Fruit fly (Drosophila melanogaster): Measurements from ENCODE around the gene Gr94a.

The Gr94a gene

dm6 chr3R:23048690-23049118 lies 2.8 kb upstream of the Gr94a start (continued):
- peak; percentile 60 for TF ChIP-seq CG11294 (GFP tag; IDR thresholded peaks at IDR 0.05)
- TF ChIP-seq CG3032 (tag; optimal IDR thresholded peaks at IDR 0.05): peak; percentile 87
- peak; percentile 22 to 92 for TF ChIP-seq salr (GFP tag; optimal IDR thresholded peaks at IDR 0.05)
- TF ChIP-seq Eip93F (GFP tag; optimal IDR thresholded peaks at IDR 0.05): peak; percentile 0
- TF ChIP-seq OdsH (GFP tag; optimal IDR thresholded peaks at IDR 0.05): peak; percentile 89
- peak; percentile 85 for TF ChIP-seq CG31627 (GFP tag; optimal IDR thresholded peaks at IDR 0.05)
- peak; percentile 91 for TF ChIP-seq CG15336 (GFP tag; IDR thresholded peaks at IDR 0.05)
- TF ChIP-seq CG8119 (GFP tag; IDR thresholded peaks at IDR 0.05): peak; percentile 92
- peak; percentile 89 for TF ChIP-seq pdm3 (GFP tag; optimal IDR thresholded peaks at IDR 0.05)
- TF ChIP-seq Hr38 (GFP tag; optimal IDR thresholded peaks at IDR 0.05): no peak
- peak; percentile 73 for TF ChIP-seq fd59A (GFP tag; optimal IDR thresholded peaks at IDR 0.05)
- TF ChIP-seq CG6854 (GFP tag; optimal IDR thresholded peaks at IDR 0.05): peak; percentile 7
- peak; percentile 91 for TF ChIP-seq Met (GFP tag; optimal IDR thresholded peaks at IDR 0.05)
- peak; percentile 67 for TF ChIP-seq CG8319 (GFP tag; optimal IDR thresholded peaks at IDR 0.05)
- peak; percentile 79 for TF ChIP-seq CG10669 (GFP tag; optimal IDR thresholded peaks at IDR 0.05)
- peak; percentile 63 for TF ChIP-seq vri (GFP tag; optimal IDR thresholded peaks at IDR 0.05)
- peak; percentile 89 for TF ChIP-seq achi (GFP tag; optimal IDR thresholded peaks at IDR 0.05)
- TF ChIP-seq CG6792 (GFP tag; optimal IDR thresholded peaks at IDR 0.05): peak; percentile 88
- peak; percentile 85 for TF ChIP-seq CG8632 (GFP tag; optimal IDR thresholded peaks at IDR 0.05)
- TF ChIP-seq ss (GFP tag; optimal IDR thresholded peaks at IDR 0.05): peak; percentile 62 to 71
- TF ChIP-seq Lpt (GFP tag; optimal IDR thresholded peaks at IDR 0.05): peak; percentile 78

- TF ChIP-seq acj6 (GFP tag; optimal IDR thresholded peaks at IDR 0.05) (no peak), Lpt (GFP tag; optimal IDR thresholded peaks at IDR 0.05) (no peak), fkh (GFP tag; optimal IDR thresholded peaks at IDR 0.05) (no peak), salr (GFP tag; optimal IDR thresholded peaks at IDR 0.05) (no peak), CG9139 (GFP tag; optimal IDR thresholded peaks at IDR 0.05) (no peak)
These were observed 1.7 kb downstream of the Gr94a start for dm6 chr3R:23053135-23053730.

dm6 chr3R:23053936-23054335 lies 2.4 kb downstream of the Gr94a start, which contains the start of gene p53:
p53 (minus strand) TSS chr3R:23054082.
- TF ChIP-seq CG11294 (GFP tag; IDR thresholded peaks at IDR 0.05) (no peak), spab (GFP tag; optimal IDR thresholded peaks at IDR 0.05) (no peak), CG6854 (GFP tag; optimal IDR thresholded peaks at IDR 0.05) (peak; percentile 67), lz (GFP tag; optimal IDR thresholded peaks at IDR 0.05) (peak; percentile 64), Sox15 (GFP tag; optimal IDR thresholded peaks at IDR 0.05) (peak; percentile 5), svp (GFP tag) (peak; percentile 70), Eip78C (GFP tag) (no peak), fkh (GFP tag; optimal IDR thresholded peaks at IDR 0.05) (peak; percentile 42), CG10669 (GFP tag; optimal IDR thresholded peaks at IDR 0.05) (no peak), CG10631 (GFP tag; optimal IDR thresholded peaks at IDR 0.05) (no peak), Lpt (GFP tag; optimal IDR thresholded peaks at IDR 0.05) (no peak), CG34406 (GFP tag; optimal IDR thresholded peaks at IDR 0.05) (peak; percentile 46), CG6276 (GFP tag; optimal IDR thresholded peaks at IDR 0.05) (no peak), CG31627 (GFP tag; optimal IDR thresholded peaks at IDR 0.05) (peak; percentile 45), cyc (GFP tag; optimal IDR thresholded peaks at IDR 0.05) (peak; percentile 71), fd59A (GFP tag; optimal IDR thresholded peaks at IDR 0.05) (peak; percentile 20), dac (GFP tag; optimal IDR thresholded peaks at IDR 0.05) (no peak), CG16779 (tag; optimal IDR thresholded peaks at IDR 0.05) (no peak), ss (GFP tag; optimal IDR thresholded peaks at IDR 0.05) (no peak), Hr38 (GFP tag; optimal IDR thresholded peaks at IDR 0.05) (no peak), acj6 (GFP tag; optimal IDR thresholded peaks at IDR 0.05) (peak; percentile 62), CG9139 (GFP tag; optimal IDR thresholded peaks at IDR 0.05) (peak; percentile 25), Gug (GFP tag; IDR thresholded peaks at IDR 0.05) (no peak), dsx (GFP tag; optimal IDR thresholded peaks at IDR 0.05; ENCODE audit: poor library complexity, severe bottlenecking) (no peak), pdm3 (GFP tag; optimal IDR thresholded peaks at IDR 0.05) (no peak), fd85E (GFP tag; optimal IDR thresholded peaks at IDR 0.05) (peak; percentile 5), Ets21C (GFP tag; optimal IDR thresholded peaks at IDR 0.05) (no peak), Hr4 (GFP tag; optimal IDR thresholded peaks at IDR 0.05) (no peak), CG6163 (GFP tag; IDR thresholded peaks at IDR 0.05) (peak; percentile 64), CG6808 (GFP tag; optimal IDR thresholded peaks at IDR 0.05) (peak; percentile 100), CG11902 (GFP tag; optimal IDR thresholded peaks at IDR 0.05) (no peak), CG8632 (GFP tag; optimal IDR thresholded peaks at IDR 0.05) (peak; percentile 3), Met (GFP tag; optimal IDR thresholded peaks at IDR 0.05) (peak; percentile 66), salr (GFP tag; optimal IDR thresholded peaks at IDR 0.05) (peak in 1 of 2 experiments; percentile 71), Eip75B (GFP tag; optimal IDR thresholded peaks at IDR 0.05) (no peak), Eip93F (GFP tag; optimal IDR thresholded peaks at IDR 0.05) (no peak), Sox102F (GFP tag; optimal IDR thresholded peaks at IDR 0.05) (peak; percentile 47)

Data from whole organism, prepupa.